Worm (Caenorhabditis elegans): ENCODE data around the gene F29G6.1.

DNA sequence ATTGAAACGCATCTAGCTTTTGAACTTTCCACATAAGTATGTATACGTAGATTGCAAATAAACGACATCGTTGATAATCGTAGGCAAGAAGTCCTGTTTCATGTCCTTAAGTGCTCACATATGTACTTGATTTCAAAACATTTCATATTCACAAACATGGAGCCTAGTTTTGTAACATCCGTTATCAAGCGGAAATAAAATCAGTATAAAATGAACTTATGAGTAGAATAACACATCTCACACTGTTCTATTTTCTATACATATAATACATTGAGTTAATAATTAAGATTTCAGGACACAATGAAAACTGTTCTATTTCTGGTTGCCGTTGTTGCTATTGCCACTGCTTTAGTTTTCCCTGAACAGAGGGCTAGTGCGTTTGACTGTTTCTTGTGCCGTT, 12.2 kb upstream of the F29G6.1 start, which contains the start of gene spp-21:
- TF ChIP-seq ceh-28 (tag; optimal IDR thresholded peaks at IDR 0.05) (no peak), pha-4 (tag; optimal IDR thresholded peaks at IDR 0.05) (no peak), zag-1 (tag; optimal IDR thresholded peaks at IDR 0.05) (no peak), fos-1 (tag; optimal IDR thresholded peaks at IDR 0.05) (no peak), lin-15B (tag; optimal IDR thresholded peaks at IDR 0.05) (no peak), nhr-237 (tag; optimal IDR thresholded peaks at IDR 0.05) (no peak), unc-62 (GFP tag; optimal IDR thresholded peaks at IDR 0.05) (no peak), ztf-4 (tag; optimal IDR thresholded peaks at IDR 0.05) (no peak), ceh-9 (tag; optimal IDR thresholded peaks at IDR 0.05) (no peak)
